Worm (Caenorhabditis elegans) whole organism, L2 larva: ENCODE measurements around the gene mai-2.
"Not testable (repeated sequence)": the region's sequence is repeated elsewhere in the genome, so short reads cannot be mapped to it uniquely, and the experiment has no call there.

Experiments used
- C34F6.9 ChIP-seq: fragments of 150-350 bp; optimal IDR thresholded peaks from 2 replicates; lab custom pipeline; 2014; ENCODE audit warnings: missing biosample characterization, missing genetic modification characterization
- Y55F3AM.14 ChIP-seq: fragments of 200-800 bp; sonication (Bioruptor generic); optimal IDR thresholded peaks from 2 replicates; lab custom pipeline; 2018; ENCODE audit warnings: mild to moderate bottlenecking, missing genetic modification characterization, missing compliant biosample characterization
- ZK546.5 ChIP-seq: sonication (generic microtip); optimal IDR thresholded peaks from 2 replicates; lab custom pipeline; 2017; ENCODE audit warnings: missing biosample characterization, missing genetic modification characterization
- alr-1 ChIP-seq: fragments of 150-350 bp; optimal IDR thresholded peaks from 2 replicates; lab custom pipeline; 2014; ENCODE audit warnings: missing biosample characterization, missing genetic modification characterization
- ceh-82 ChIP-seq: fragments of 150-350 bp; optimal IDR thresholded peaks from 2 replicates; lab custom pipeline; 2014; ENCODE audit warnings: missing biosample characterization, missing genetic modification characterization
- elt-1 ChIP-seq: fragments of 150-350 bp; optimal IDR thresholded peaks from 2 replicates; lab custom pipeline; 2014; ENCODE audit warnings: missing biosample characterization, missing genetic modification characterization
- elt-3 ChIP-seq: sonication (generic microtip); optimal IDR thresholded peaks from 2 replicates; lab custom pipeline; 2017; ENCODE audit warnings: missing biosample characterization, missing genetic modification characterization
- gmeb-1 ChIP-seq: fragments of 150-350 bp; optimal IDR thresholded peaks from 2 replicates; lab custom pipeline; 2014; ENCODE audit warnings: missing biosample characterization, missing genetic modification characterization
- lin-11 ChIP-seq: fragments of 150-350 bp; sonication (generic microtip); optimal IDR thresholded peaks from 2 replicates; lab custom pipeline; 2014; ENCODE audit warnings: missing biosample characterization, missing genetic modification characterization, inconsistent platforms, mixed read lengths
- lin-13 ChIP-seq: fragments of 150-350 bp; optimal IDR thresholded peaks from 2 replicates; lab custom pipeline; 2014; ENCODE audit warnings: missing biosample characterization, missing genetic modification reagents, missing genetic modification characterization
- mbf-1 ChIP-seq: sonication (generic microtip); optimal IDR thresholded peaks from 2 replicates; lab custom pipeline; 2017; ENCODE audit warnings: missing biosample characterization, missing genetic modification characterization
- nhr-21 ChIP-seq: fragments of 150-350 bp; optimal IDR thresholded peaks from 2 replicates; lab custom pipeline; 2014; ENCODE audit warnings: missing biosample characterization, missing genetic modification characterization
- nhr-237 ChIP-seq: fragments of 150-350 bp; optimal IDR thresholded peaks from 2 replicates; lab custom pipeline; 2014; ENCODE audit warnings: missing biosample characterization, missing genetic modification characterization
- nhr-77 ChIP-seq: fragments of 150-350 bp; optimal IDR thresholded peaks from 2 replicates; lab custom pipeline; 2014; ENCODE audit warnings: missing biosample characterization, missing genetic modification characterization
- skn-1 ChIP-seq: sonication (generic microtip); optimal IDR thresholded peaks from 2 replicates; lab custom pipeline; 2017; ENCODE audit warnings: missing biosample characterization, missing genetic modification characterization
- sma-9 ChIP-seq, 2 experiments: fragments of 150-350 bp in 1 of 2; sonication (generic microtip) in 1 of 2; optimal IDR thresholded peaks; 2 replicates each; lab custom pipeline; 2014 to 2016; ENCODE audit warnings: missing genetic modification characterization in 2 of 2, mild to moderate bottlenecking in 1 of 2, missing biosample characterization in 1 of 2, missing compliant biosample characterization in 1 of 2, missing genetic modification reagents in 1 of 2, moderate library complexity in 1 of 2
- ztf-4 ChIP-seq: fragments of 150-350 bp; optimal IDR thresholded peaks from 2 replicates; lab custom pipeline; 2014; ENCODE audit warnings: missing biosample characterization, missing genetic modification characterization

mai-2 gene

ce11 chrIV:3433387-3433786 lies 47.7 kb downstream of the mai-2 start, which contains the start of gene C04C3.7:
C04C3.7 (minus strand) TSS chrIV:3433487.
- not testable (repeated sequence) for TF ChIP-seq sma-9 (GFP tag; optimal IDR thresholded peaks at IDR 0.05; lab: Kevin White, UChicago); sma-9 (tag; optimal IDR thresholded peaks at IDR 0.05; lab: Kevin White, UChicago); Y55F3AM.14 (GFP tag; lab: Kevin White, UChicago); gmeb-1 (tag; lab: Kevin White, UChicago)

ce11 chrIV:3436021-3436420 lies 50.3 kb downstream of the mai-2 start, which contains the start of gene srz-32:
srz-32 (plus strand) TSS chrIV:3436321.
- TF ChIP-seq lin-13 (GFP tag; lab: Kevin White, UChicago): no peak
- no peak for TF ChIP-seq Y55F3AM.14 (GFP tag; lab: Kevin White, UChicago)
- no peak for TF ChIP-seq skn-1
- no peak for TF ChIP-seq nhr-237
- TF ChIP-seq elt-3: no peak
- TF ChIP-seq ZK546.5 (tag; lab: Kevin White, UChicago): no peak
- no peak for TF ChIP-seq nhr-21 (tag; lab: Kevin White, UChicago)
- no peak for TF ChIP-seq mbf-1 (tag; lab: Kevin White, UChicago)
- no peak for TF ChIP-seq ztf-4
- no peak for TF ChIP-seq lin-11 (tag; lab: Kevin White, UChicago)
- no peak for TF ChIP-seq elt-1 (tag; lab: Kevin White, UChicago)
- TF ChIP-seq alr-1 (tag; lab: Kevin White, UChicago): no peak
- TF ChIP-seq nhr-77 (tag; lab: Kevin White, UChicago): no peak
- no peak for TF ChIP-seq C34F6.9
- no peak for TF ChIP-seq ceh-82
